Worm (Caenorhabditis elegans) whole organism, L4 larva: ENCODE results near the gene ensh-1.
A peak's percentile ranks its signal among the peaks of the same experiment; 100 is the strongest.

Experiments used
- D1046.2 ChIP-seq: fragments of 200-800 bp; sonication (Bioruptor generic); IDR thresholded peaks from 2 replicates; pipeline ENCODE4 v1.3.6; 2022; ENCODE audit warnings: missing genetic modification characterization, missing compliant biosample characterization
- F10B5.3 ChIP-seq: sonication (generic microtip); optimal IDR thresholded peaks from 2 replicates; lab custom pipeline; 2016; ENCODE audit warnings: mild to moderate bottlenecking, missing genetic modification characterization, missing compliant biosample characterization
- F26F4.8 ChIP-seq: fragments of 200-800 bp; sonication (Bioruptor generic); conservative IDR thresholded peaks from 2 replicates; pipeline ENCODE4 v1.3.6; 2022; ENCODE audit warnings: missing genetic modification characterization, missing compliant biosample characterization
- F37D6.2 ChIP-seq: sonication (generic microtip); optimal IDR thresholded peaks from 2 replicates; lab custom pipeline; 2016; ENCODE audit warnings: mild to moderate bottlenecking, missing genetic modification characterization, missing compliant biosample characterization
- F49E8.2 ChIP-seq: sonication (generic microtip); optimal IDR thresholded peaks from 2 replicates; lab custom pipeline; 2016; ENCODE audit warnings: missing compliant biosample characterization, mild to moderate bottlenecking, missing genetic modification characterization, borderline replicate concordance
- T26A8.4 ChIP-seq: fragments of 200-800 bp; sonication (Bioruptor generic); IDR thresholded peaks from 2 replicates; pipeline ENCODE4 v1.3.6; 2022; ENCODE audit warnings: missing genetic modification characterization, missing compliant biosample characterization
- ZK337.2 ChIP-seq: fragments of 200-800 bp; sonication (Bioruptor generic); IDR thresholded peaks from 2 replicates; pipeline ENCODE4 v1.3.6; 2022; ENCODE audit warnings: missing genetic modification reagents, missing genetic modification characterization, missing compliant biosample characterization
- ZK546.5 ChIP-seq, 2 experiments: sonication (generic microtip); optimal IDR thresholded peaks; 2 replicates each; lab custom pipeline; 2017; ENCODE audit warnings: missing biosample characterization in 2 of 2, missing genetic modification characterization in 2 of 2
- aha-1 ChIP-seq: fragments of 150-350 bp; peaks from one replicate; lab custom pipeline; 2014; ENCODE audit warnings: missing biosample characterization, missing genetic modification characterization
- aly-2 ChIP-seq: sonication (generic microtip); optimal IDR thresholded peaks from 2 replicates; lab custom pipeline; 2018; ENCODE audit warnings: missing biosample characterization, missing genetic modification characterization
- ama-1 ChIP-seq: fragments of 150-350 bp; optimal IDR thresholded peaks from 2 replicates; lab custom pipeline; 2014; ENCODE audit warnings: inconsistent platforms, mixed read lengths
- ceh-28 ChIP-seq: fragments of 150-350 bp; optimal IDR thresholded peaks from 2 replicates; lab custom pipeline; 2014; ENCODE audit warnings: missing biosample characterization, missing genetic modification reagents, missing genetic modification characterization
- ceh-44 ChIP-seq: fragments of 200-800 bp; sonication (Bioruptor generic); IDR thresholded peaks from 2 replicates; pipeline ENCODE4 v1.3.6; 2022; ENCODE audit warnings: missing genetic modification reagents, missing genetic modification characterization, missing compliant biosample characterization
- cey-2 ChIP-seq: sonication (generic microtip); optimal IDR thresholded peaks from 3 replicates; lab custom pipeline; 2017; ENCODE audit warnings: missing genetic modification characterization, mild to moderate bottlenecking, missing compliant biosample characterization, antibody characterized with exemption, borderline replicate concordance; ENCODE audit not compliant: insufficient read depth
- ctbp-1 ChIP-seq: fragments of 200-800 bp; sonication (Bioruptor generic); IDR thresholded peaks from 2 replicates; pipeline ENCODE4 v1.3.6; 2022; ENCODE audit warnings: missing genetic modification reagents, missing genetic modification characterization, missing compliant biosample characterization
- daf-12 ChIP-seq: fragments of 150-350 bp; optimal IDR thresholded peaks from 2 replicates; lab custom pipeline; 2014; ENCODE audit warnings: missing biosample characterization, missing genetic modification reagents, missing genetic modification characterization
- daf-8 ChIP-seq: fragments of 200-800 bp; sonication (Bioruptor generic); IDR thresholded peaks from 2 replicates; pipeline ENCODE4 v1.3.6; 2022; ENCODE audit warnings: missing genetic modification characterization, missing compliant biosample characterization
- dmd-6 ChIP-seq: fragments of 200-800 bp; sonication (Bioruptor generic); IDR thresholded peaks from 2 replicates; pipeline ENCODE4 v1.3.6; 2022; ENCODE audit warnings: missing genetic modification reagents, missing genetic modification characterization, missing compliant biosample characterization
- dmd-8 ChIP-seq: fragments of 200-800 bp; sonication (Bioruptor generic); IDR thresholded peaks from 2 replicates; pipeline ENCODE4 v1.3.6; 2022; ENCODE audit warnings: missing genetic modification characterization, missing compliant biosample characterization
- dpl-1 ChIP-seq: fragments of 150-350 bp; optimal IDR thresholded peaks from 2 replicates; lab custom pipeline; 2014; ENCODE audit warnings: missing biosample characterization, missing genetic modification reagents, missing genetic modification characterization
- duxl-1 ChIP-seq: sonication (generic microtip); optimal IDR thresholded peaks from 2 replicates; lab custom pipeline; 2016; ENCODE audit warnings: mild to moderate bottlenecking, missing genetic modification characterization, moderate library complexity, missing compliant biosample characterization; ENCODE audit not compliant: poor library complexity
- egl-27 ChIP-seq: sonication (generic microtip); optimal IDR thresholded peaks from 3 replicates; lab custom pipeline; 2017; ENCODE audit warnings: missing biosample characterization, missing genetic modification reagents, missing genetic modification characterization
- fos-1 ChIP-seq: fragments of 150-350 bp; optimal IDR thresholded peaks from 2 replicates; lab custom pipeline; 2014; ENCODE audit warnings: missing biosample characterization, missing genetic modification characterization
- gei-8 ChIP-seq: fragments of 200-800 bp; sonication (Bioruptor generic); optimal IDR thresholded peaks from 2 replicates; lab custom pipeline; 2018; ENCODE audit warnings: mild to moderate bottlenecking, missing genetic modification characterization, missing compliant biosample characterization
- hlh-11 ChIP-seq: fragments of 200-800 bp; sonication (Bioruptor generic); optimal IDR thresholded peaks from 2 replicates; lab custom pipeline; 2018; ENCODE audit warnings: mild to moderate bottlenecking, missing genetic modification characterization, missing compliant biosample characterization
- hmg-1.1 ChIP-seq: fragments of 200-800 bp; sonication (Bioruptor generic); IDR thresholded peaks from 2 replicates; pipeline ENCODE4 v1.3.6; 2022; ENCODE audit warnings: missing genetic modification reagents, missing genetic modification characterization, missing compliant biosample characterization
- lim-7 ChIP-seq: fragments of 200-800 bp; sonication (Bioruptor generic); IDR thresholded peaks from 2 replicates; pipeline ENCODE4 v1.3.6; 2022; ENCODE audit warnings: missing genetic modification characterization, missing compliant biosample characterization
- lin-15B ChIP-seq: fragments of 150-350 bp; sonication (generic microtip); optimal IDR thresholded peaks from 3 replicates; lab custom pipeline; 2014; ENCODE audit warnings: missing biosample characterization, missing genetic modification characterization
- lin-39 ChIP-seq: fragments of 150-350 bp; optimal IDR thresholded peaks from 2 replicates; lab custom pipeline; 2014; ENCODE audit warnings: missing biosample characterization, missing genetic modification reagents, missing genetic modification characterization
- mes-2 ChIP-seq: sonication (generic microtip); optimal IDR thresholded peaks from 2 replicates; lab custom pipeline; 2016; ENCODE audit warnings: missing genotype, mild to moderate bottlenecking, missing genetic modification characterization, missing compliant biosample characterization; ENCODE audit not compliant: poor library complexity, severe bottlenecking
- mxl-2 ChIP-seq: fragments of 200-800 bp; sonication (Bioruptor generic); conservative IDR thresholded peaks from 2 replicates; pipeline ENCODE4 v1.3.6; 2022; ENCODE audit warnings: missing genetic modification reagents, missing genetic modification characterization, missing compliant biosample characterization
- nhr-111 ChIP-seq: fragments of 200-800 bp; sonication (Bioruptor generic); optimal IDR thresholded peaks from 2 replicates; lab custom pipeline; 2018; ENCODE audit warnings: mild to moderate bottlenecking, missing genetic modification characterization, missing compliant biosample characterization
- nhr-237 ChIP-seq: sonication (generic microtip); optimal IDR thresholded peaks from 2 replicates; lab custom pipeline; 2017; ENCODE audit warnings: missing biosample characterization, missing genetic modification characterization
- nhr-41 ChIP-seq: fragments of 200-800 bp; sonication (Bioruptor generic); IDR thresholded peaks from 2 replicates; pipeline ENCODE4 v1.3.6; 2022; ENCODE audit warnings: missing genetic modification reagents, missing genetic modification characterization, missing compliant biosample characterization
- nhr-76 ChIP-seq: fragments of 150-350 bp; optimal IDR thresholded peaks from 2 replicates; lab custom pipeline; 2014; ENCODE audit warnings: missing biosample characterization, missing genetic modification characterization
- pha-4 ChIP-seq, 2 experiments: fragments of 150-350 bp in 1 of 2; fragments of 200-800 bp in 1 of 2; sonication (Bioruptor generic) in 1 of 2; IDR thresholded peaks in 1 of 2; optimal IDR thresholded peaks in 1 of 2; 2 replicates each; pipeline versions ENCODE4 v1.3.6 to Lab custom; 2014 to 2022; ENCODE audit warnings: missing genetic modification characterization in 2 of 2, missing genetic modification reagents in 2 of 2, missing biosample characterization in 1 of 2, missing compliant biosample characterization in 1 of 2
- php-3 ChIP-seq: fragments of 200-800 bp; sonication (Bioruptor generic); IDR thresholded peaks from 2 replicates; pipeline ENCODE4 v1.3.6; 2022; ENCODE audit warnings: missing genetic modification reagents, missing genetic modification characterization, missing compliant biosample characterization
- rbr-2 ChIP-seq: sonication (generic microtip); optimal IDR thresholded peaks from 2 replicates; lab custom pipeline; 2016; ENCODE audit warnings: missing genotype, missing genetic modification characterization, missing compliant biosample characterization
- sdz-12 ChIP-seq: fragments of 200-800 bp; sonication (Bioruptor generic); optimal IDR thresholded peaks from 2 replicates; lab custom pipeline; 2018; ENCODE audit warnings: mild to moderate bottlenecking, missing genetic modification characterization, missing compliant biosample characterization
- set-16 ChIP-seq: fragments of 200-800 bp; sonication (Bioruptor generic); IDR thresholded peaks from 2 replicates; pipeline ENCODE4 v1.3.6; 2022; ENCODE audit warnings: missing genetic modification reagents, missing genetic modification characterization, missing compliant biosample characterization
- snpc-1.2 ChIP-seq: fragments of 200-800 bp; sonication (Bioruptor generic); IDR thresholded peaks from 2 replicates; pipeline ENCODE4 v1.3.6; 2022; ENCODE audit warnings: missing genetic modification reagents, missing genetic modification characterization, missing compliant biosample characterization
- tag-97 ChIP-seq: fragments of 200-800 bp; sonication (Bioruptor generic); IDR thresholded peaks from 2 replicates; pipeline ENCODE4 v1.3.6; 2022; ENCODE audit warnings: missing genetic modification characterization, missing compliant biosample characterization
- tra-1 ChIP-seq: fragments of 200-800 bp; sonication (Bioruptor generic); IDR thresholded peaks from 2 replicates; pipeline ENCODE4 v1.3.6; 2022; ENCODE audit warnings: missing genetic modification reagents, missing genetic modification characterization, missing compliant biosample characterization
- unc-130 ChIP-seq: sonication (generic microtip); optimal IDR thresholded peaks from 2 replicates; lab custom pipeline; 2016; ENCODE audit warnings: missing genetic modification reagents, missing genetic modification characterization, missing compliant biosample characterization
- unc-62 ChIP-seq, 3 experiments: fragments of 150-350 bp in 1 of 3; sonication (generic microtip); optimal IDR thresholded peaks in 2 of 3; peaks in 1 of 3; 1 replicate in 1 of 3; 2 replicates in 2 of 3; lab custom pipeline; 2014 to 2017; ENCODE audit warnings: missing biosample characterization in 3 of 3, missing genetic modification characterization in 3 of 3, missing genetic modification reagents in 3 of 3, missing genotype in 1 of 3
- vab-7 ChIP-seq: fragments of 200-800 bp; sonication (Bioruptor generic); IDR thresholded peaks from 2 replicates; pipeline ENCODE4 v1.3.6; 2022; ENCODE audit warnings: missing genetic modification reagents, missing genetic modification characterization, missing compliant biosample characterization

The ensh-1 gene

DNA sequence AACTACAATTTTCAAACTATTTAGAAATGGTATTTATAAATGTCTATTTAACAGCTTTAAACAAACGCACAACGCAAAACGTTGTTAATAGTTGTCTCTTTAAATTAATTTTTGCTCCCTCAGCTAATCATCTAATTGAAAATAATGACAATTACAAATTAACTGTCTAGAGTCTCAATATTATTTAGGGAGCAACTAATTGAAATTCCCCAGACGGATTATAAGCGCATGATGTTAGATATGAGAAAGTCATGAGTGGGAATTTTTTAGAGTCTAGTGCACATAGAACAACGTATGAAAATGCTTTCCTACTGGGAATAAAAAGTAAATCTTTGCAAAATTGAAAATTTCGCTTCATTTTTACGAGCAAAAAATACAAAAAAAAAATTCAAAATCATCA, 47.8 kb downstream of the ensh-1 start:
- peak; percentile 49 for TF ChIP-seq aha-1 (tag; lab: Kevin White, UChicago)
- peak in 1 of 2 experiments; percentile 8 for TF ChIP-seq unc-62 (GFP tag; optimal IDR thresholded peaks at IDR 0.05 in 1 of 2; lab: Kevin White, UChicago)
- TF ChIP-seq unc-62 (tag; optimal IDR thresholded peaks at IDR 0.05; lab: Kevin White, UChicago), result no peak
- no peak for TF ChIP-seq rbr-2 (tag; lab: Kevin White, UChicago)
- no peak for TF ChIP-seq unc-130
- no peak for TF ChIP-seq mxl-2 (GFP tag; lab: Robert Waterston, UW)
- TF ChIP-seq, all 104 proteins: peak for 2

DNA sequence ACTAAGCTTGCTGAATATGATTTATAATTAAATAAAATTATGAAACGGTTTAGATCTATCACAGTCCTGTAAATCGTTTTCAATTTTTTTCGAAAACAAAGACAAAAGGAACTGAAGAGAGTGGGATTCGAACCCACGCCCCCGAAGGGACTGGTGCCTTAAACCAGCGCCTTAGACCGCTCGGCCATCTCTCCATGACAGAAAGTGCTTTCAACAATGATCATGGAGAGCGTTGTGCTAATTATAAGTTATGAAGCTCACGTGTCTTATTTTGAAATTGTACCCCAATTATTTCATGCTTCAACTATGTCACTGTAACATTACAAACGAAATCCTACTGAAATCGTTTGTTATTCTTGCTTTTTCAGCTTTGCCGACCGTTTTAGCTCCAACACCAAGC, 50.6 kb downstream of the ensh-1 start:
- TF ChIP-seq daf-12 (tag; lab: Kevin White, UChicago) (no peak), F49E8.2 (tag; lab: Kevin White, UChicago) (no peak), tra-1 (GFP tag; lab: Robert Waterston, UW) (no peak), duxl-1 (tag; lab: Kevin White, UChicago) (no peak), nhr-41 (GFP tag; lab: Robert Waterston, UW) (no peak), tag-97 (GFP tag; lab: Robert Waterston, UW) (no peak), aly-2 (tag; lab: Kevin White, UChicago) (no peak), daf-8 (GFP tag; lab: Robert Waterston, UW) (no peak), vab-7 (GFP tag; lab: Robert Waterston, UW) (no peak), ama-1 (lab: Kevin White, UChicago) (no peak), aha-1 (tag; lab: Kevin White, UChicago) (no peak), sdz-12 (GFP tag; lab: Kevin White, UChicago) (no peak), ctbp-1 (GFP tag; lab: Robert Waterston, UW) (0 out of 2 replicates have a peak, but pooled peaks have one; percentile 32), pha-4 (GFP tag; IDR thresholded peaks at IDR 0.05; lab: Robert Waterston, UW) (peak; percentile 26; the same call in 1 of the 2 replicates), pha-4 (tag; optimal IDR thresholded peaks at IDR 0.05; lab: Kevin White, UChicago) (no peak), F37D6.2 (tag; lab: Kevin White, UChicago) (no peak), F10B5.3 (tag; lab: Kevin White, UChicago) (no peak), lin-39 (no peak), F26F4.8 (GFP tag; lab: Robert Waterston, UW) (no peak), cey-2 (tag; lab: Kevin White, UChicago) (no peak), gei-8 (GFP tag; lab: Kevin White, UChicago) (no peak), php-3 (no peak), nhr-111 (no peak), ZK546.5 (tag; optimal IDR thresholded peaks at IDR 0.05; lab: Kevin White, UChicago) (no peak), mes-2 (tag; lab: Kevin White, UChicago) (no peak), lim-7 (0 out of 2 replicates have a peak, but pooled peaks have one; percentile 35), dmd-6 (GFP tag; lab: Robert Waterston, UW) (peak; percentile 19; the same call in 1 of the 2 replicates), hlh-11 (tag; lab: Kevin White, UChicago) (no peak), dpl-1 (GFP tag; lab: Kevin White, UChicago) (no peak), ZK337.2 (GFP tag; lab: Robert Waterston, UW) (no peak)
- TF ChIP-seq, all 104 proteins: peak for 4

DNA sequence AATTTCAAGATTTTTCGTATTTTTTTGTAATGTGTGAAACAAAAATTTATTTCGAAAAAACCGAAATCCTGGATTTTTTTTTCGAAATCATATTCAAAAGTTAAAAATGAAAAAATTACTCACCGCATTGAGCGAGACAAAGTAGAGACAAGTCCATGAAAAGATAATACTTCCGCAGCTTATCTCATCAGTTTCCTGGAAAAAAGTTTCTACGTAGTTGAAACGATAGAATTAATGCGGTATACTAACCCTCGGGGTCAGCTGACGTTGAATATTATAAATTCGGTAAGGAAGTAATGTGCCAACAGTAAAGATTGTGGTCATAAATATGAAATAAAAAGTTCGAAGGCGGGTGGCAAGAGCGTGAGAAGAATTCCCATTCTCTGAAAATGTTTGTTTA, 52.8 kb downstream of the ensh-1 start:
- TF ChIP-seq dmd-8 (GFP tag; lab: Robert Waterston, UW) (no peak), ceh-28 (no peak), dpl-1 (GFP tag; lab: Kevin White, UChicago) (no peak), snpc-1.2 (GFP tag; lab: Robert Waterston, UW) (no peak), hmg-1.1 (GFP tag; lab: Robert Waterston, UW) (no peak), F49E8.2 (tag; lab: Kevin White, UChicago) (no peak), egl-27 (tag; lab: Kevin White, UChicago) (no peak), fos-1 (tag; lab: Kevin White, UChicago) (no peak), tag-97 (GFP tag; lab: Robert Waterston, UW) (no peak), aha-1 (tag; lab: Kevin White, UChicago) (no peak), nhr-237 (tag; lab: Kevin White, UChicago) (no peak), set-16 (GFP tag; lab: Robert Waterston, UW) (no peak), D1046.2 (GFP tag; lab: Robert Waterston, UW) (no peak), T26A8.4 (GFP tag; lab: Robert Waterston, UW) (no peak), lin-15B (tag; lab: Kevin White, UChicago) (no peak), nhr-76 (tag; lab: Kevin White, UChicago) (no peak), pha-4 (GFP tag; IDR thresholded peaks at IDR 0.05; lab: Robert Waterston, UW) (no peak), pha-4 (tag; optimal IDR thresholded peaks at IDR 0.05; lab: Kevin White, UChicago) (no peak), ceh-44 (GFP tag; lab: Robert Waterston, UW) (no peak), nhr-41 (GFP tag; lab: Robert Waterston, UW) (no peak)
